Fruit fly (Drosophila melanogaster) whole organism, embryonic: ENCODE measurements around the gene CG1951.
A peak's percentile ranks its signal among the peaks of the same experiment; 100 is the strongest.

Experiments
- Asciz ChIP-seq: fragments of 200-800 bp; sonication (Bioruptor generic); optimal IDR thresholded peaks from 2 replicates; lab custom pipeline; 2017; ENCODE audit warnings: missing biosample characterization, mild to moderate bottlenecking, missing genetic modification characterization, missing genetic modification reagents
- CG10543 ChIP-seq: fragments of 200-800 bp; sonication (Bioruptor generic); optimal IDR thresholded peaks from 3 replicates; lab custom pipeline; 2017; ENCODE audit warnings: missing biosample characterization, mild to moderate bottlenecking, missing genetic modification characterization, moderate library complexity
- CG12659 ChIP-seq: fragments of 200-800 bp; sonication (Bioruptor generic); optimal IDR thresholded peaks from 3 replicates; lab custom pipeline; 2017; ENCODE audit warnings: mild to moderate bottlenecking, missing biosample characterization, missing genetic modification reagents, missing genetic modification characterization
- CG14441 ChIP-seq: fragments of 200-800 bp; sonication (Bioruptor generic); IDR thresholded peaks from 2 replicates; pipeline ENCODE4 v1.3.6; 2022; ENCODE audit warnings: missing biosample characterization, missing genetic modification characterization
- CG1602 ChIP-seq: fragments of 200-800 bp; sonication (Bioruptor generic); optimal IDR thresholded peaks from 3 replicates; lab custom pipeline; 2016; ENCODE audit warnings: missing biosample characterization, missing genetic modification characterization
- CG16813 ChIP-seq: fragments of 200-800 bp; sonication (Bioruptor generic); IDR thresholded peaks from 3 replicates; pipeline ENCODE4 v1.3.6; 2022; ENCODE audit warnings: missing biosample characterization, missing genetic modification characterization; ENCODE audit not compliant: partially characterized antibody
- CG18476 ChIP-seq: fragments of 200-800 bp; sonication (Bioruptor generic); optimal IDR thresholded peaks from 2 replicates; lab custom pipeline; 2016; ENCODE audit warnings: missing biosample characterization, mild to moderate bottlenecking, missing genetic modification characterization
- CG2129 ChIP-seq: fragments of 200-800 bp; sonication (Bioruptor generic); IDR thresholded peaks from 2 replicates; pipeline ENCODE4 v1.3.6; 2022; ENCODE audit warnings: missing biosample characterization, missing genetic modification characterization; ENCODE audit not compliant: partially characterized antibody
- CG33213 ChIP-seq: fragments of 200-800 bp; sonication (Bioruptor generic); optimal IDR thresholded peaks from 3 replicates; lab custom pipeline; 2016; ENCODE audit warnings: missing biosample characterization, missing genetic modification characterization
- CG34376 ChIP-seq: fragments of 200-800 bp; sonication (Bioruptor generic); optimal IDR thresholded peaks from 2 replicates; lab custom pipeline; 2018; ENCODE audit warnings: missing biosample characterization, mild to moderate bottlenecking, missing genetic modification characterization
- CG34422 ChIP-seq: fragments of 200-800 bp; sonication (Bioruptor generic); IDR thresholded peaks from 3 replicates; pipeline ENCODE4 v1.3.6; 2022; ENCODE audit warnings: missing biosample characterization, missing genetic modification characterization
- CG3995 ChIP-seq: fragments of 200-800 bp; sonication (Bioruptor generic); optimal IDR thresholded peaks from 3 replicates; lab custom pipeline; 2016; ENCODE audit warnings: missing biosample characterization, missing genetic modification characterization
- CG4360 ChIP-seq: fragments of 200-800 bp; sonication (Bioruptor generic); IDR thresholded peaks from 2 replicates; pipeline ENCODE4 v1.3.6; 2022; ENCODE audit warnings: missing biosample characterization, missing genetic modification characterization
- CG4617 ChIP-seq: fragments of 200-800 bp; sonication (Bioruptor generic); optimal IDR thresholded peaks from 3 replicates; lab custom pipeline; 2016; ENCODE audit warnings: missing biosample characterization, missing genetic modification characterization, borderline replicate concordance
- CG4730 ChIP-seq: fragments of 200-800 bp; sonication (Bioruptor generic); IDR thresholded peaks from 2 replicates; pipeline ENCODE4 v1.3.6; 2022; ENCODE audit warnings: missing biosample characterization, missing genetic modification characterization
- CG7372 ChIP-seq: fragments of 200-800 bp; sonication (Bioruptor generic); IDR thresholded peaks from 2 replicates; pipeline ENCODE4 v1.3.6; 2022; ENCODE audit warnings: missing biosample characterization, missing genetic modification characterization
- CG7928 ChIP-seq: fragments of 200-800 bp; sonication (Bioruptor generic); optimal IDR thresholded peaks from 2 replicates; lab custom pipeline; 2017; ENCODE audit warnings: missing biosample characterization, mild to moderate bottlenecking, missing genetic modification characterization
- CG9876 ChIP-seq: fragments of 200-800 bp; sonication (Bioruptor generic); optimal IDR thresholded peaks from 2 replicates; lab custom pipeline; 2016; ENCODE audit warnings: missing biosample characterization, missing genetic modification characterization
- CHES-1-like ChIP-seq: fragments of 200-800 bp; sonication (Bioruptor generic); optimal IDR thresholded peaks from 2 replicates; lab custom pipeline; 2016; ENCODE audit warnings: missing biosample characterization, missing genetic modification characterization
- Dll ChIP-seq: fragments of 200-800 bp; sonication (Bioruptor generic); IDR thresholded peaks from 4 replicates; pipeline ENCODE4 v1.3.6; 2022; ENCODE audit warnings: missing biosample characterization, missing genetic modification characterization; ENCODE audit not compliant: partially characterized antibody
- E2f1 ChIP-seq: fragments of 200-800 bp; sonication (Bioruptor generic); IDR thresholded peaks from 2 replicates; pipeline ENCODE4 v1.3.6; 2022; ENCODE audit warnings: missing biosample characterization, missing genetic modification characterization
- GATAe ChIP-seq: fragments of 200-800 bp; sonication (Bioruptor generic); conservative IDR thresholded peaks from 2 replicates; pipeline ENCODE4 v1.3.6; 2022; ENCODE audit warnings: missing biosample characterization, missing genetic modification characterization
- Lim3 ChIP-seq: fragments of 200-800 bp; sonication (Bioruptor generic); IDR thresholded peaks from 2 replicates; pipeline ENCODE4 v1.3.6; 2022; ENCODE audit warnings: missing biosample characterization, missing genetic modification characterization
- Mad ChIP-seq: fragments of 200-800 bp; sonication (Bioruptor generic); optimal IDR thresholded peaks from 2 replicates; lab custom pipeline; 2016; ENCODE audit warnings: missing biosample characterization, missing genetic modification characterization
- Med ChIP-seq: fragments of 200-800 bp; sonication (Bioruptor generic); peaks from one replicate; lab custom pipeline; 2016; ENCODE audit warnings: missing biosample characterization, missing genetic modification characterization, mild to moderate bottlenecking, inconsistent platforms, moderate library complexity
- Meics ChIP-seq: fragments of 200-800 bp; sonication (Bioruptor generic); optimal IDR thresholded peaks from 2 replicates; lab custom pipeline; 2017; ENCODE audit warnings: missing biosample characterization, mild to moderate bottlenecking, missing genetic modification characterization
- Ravus ChIP-seq: fragments of 200-800 bp; sonication (Bioruptor generic); IDR thresholded peaks from 2 replicates; pipeline ENCODE4 v1.3.6; 2022; ENCODE audit warnings: missing biosample characterization, missing genetic modification characterization
- Sin3A ChIP-seq: fragments of >200 bp; optimal IDR thresholded peaks from 2 replicates; lab custom pipeline; 2018
- aop ChIP-seq: fragments of 200-800 bp; sonication (Bioruptor generic); IDR thresholded peaks from 2 replicates; pipeline ENCODE4 v1.3.6; 2022; ENCODE audit warnings: missing biosample characterization, missing genetic modification characterization
- ap ChIP-seq: fragments of 200-800 bp; sonication (Bioruptor generic); IDR thresholded peaks from 2 replicates; pipeline ENCODE4 v1.3.6; 2022; ENCODE audit warnings: missing biosample characterization, missing genetic modification characterization
- ara ChIP-seq: fragments of 200-800 bp; sonication (Bioruptor generic); IDR thresholded peaks from 2 replicates; pipeline ENCODE4 v1.3.6; 2022; ENCODE audit warnings: missing biosample characterization, missing genetic modification characterization
- bowl ChIP-seq: fragments of 200-800 bp; sonication (Bioruptor generic); IDR thresholded peaks from 2 replicates; pipeline ENCODE4 v1.3.6; 2022; ENCODE audit warnings: missing biosample characterization, missing genetic modification characterization
- dati ChIP-seq: fragments of 200-800 bp; sonication (Bioruptor generic); IDR thresholded peaks from 2 replicates; pipeline ENCODE4 v1.3.6; 2022; ENCODE audit warnings: missing biosample characterization, missing genetic modification characterization
- gcm ChIP-seq: fragments of 200-800 bp; sonication (Bioruptor generic); optimal IDR thresholded peaks from 2 replicates; lab custom pipeline; 2019; ENCODE audit warnings: missing biosample characterization, mild to moderate bottlenecking, missing genetic modification characterization, moderate library complexity
- jing ChIP-seq: fragments of 200-800 bp; sonication (Bioruptor generic); optimal IDR thresholded peaks from 2 replicates; lab custom pipeline; 2018; ENCODE audit warnings: missing biosample characterization, mild to moderate bottlenecking, missing genetic modification characterization
- lab ChIP-seq: fragments of 200-800 bp; sonication (Bioruptor generic); optimal IDR thresholded peaks from 3 replicates; lab custom pipeline; 2017; ENCODE audit warnings: missing biosample characterization, missing genetic modification characterization, mild to moderate bottlenecking, moderate library complexity, missing genetic modification reagents
- lmd ChIP-seq: fragments of 200-800 bp; sonication (Bioruptor generic); IDR thresholded peaks from 2 replicates; pipeline ENCODE4 v1.3.6; 2022; ENCODE audit warnings: missing biosample characterization, missing genetic modification characterization
- lov ChIP-seq, 2 experiments: fragments of 200-800 bp in 1 of 2; fragments of >200 bp in 1 of 2; sonication (Bioruptor generic) in 1 of 2; IDR thresholded peaks in 1 of 2; optimal IDR thresholded peaks in 1 of 2; 2 replicates in 1 of 2; 3 replicates in 1 of 2; pipeline versions ENCODE4 v1.3.6 to Lab custom; 2017 to 2022; ENCODE audit warnings: missing biosample characterization in 1 of 2, missing genetic modification characterization in 1 of 2
- mam ChIP-seq: fragments of 200-800 bp; sonication (Bioruptor generic); optimal IDR thresholded peaks from 3 replicates; lab custom pipeline; 2016; ENCODE audit warnings: missing biosample characterization, missing genetic modification characterization
- mirr ChIP-seq: fragments of 200-800 bp; sonication (Bioruptor generic); optimal IDR thresholded peaks from 3 replicates; lab custom pipeline; 2018; ENCODE audit warnings: missing biosample characterization, mild to moderate bottlenecking, missing genetic modification characterization
- nau ChIP-seq: fragments of 200-800 bp; sonication (Bioruptor generic); optimal IDR thresholded peaks from 3 replicates; lab custom pipeline; 2017; ENCODE audit warnings: missing biosample characterization, mild to moderate bottlenecking, missing genetic modification characterization, missing genetic modification reagents
- pan ChIP-seq, 4 experiments: fragments of >200 bp in 3 of 4; fragments of 200-800 bp in 1 of 4; sonication (Bioruptor generic) in 1 of 4; optimal IDR thresholded peaks in 3 of 4; IDR thresholded peaks in 1 of 4; 2 replicates each; pipeline versions ENCODE4 v1.3.6 to Lab custom; 2017 to 2022; ENCODE audit warnings: missing biosample characterization in 2 of 4, missing genetic modification characterization in 2 of 4, mixed read lengths in 1 of 4
- phol ChIP-seq: fragments of 200-800 bp; sonication (Bioruptor generic); optimal IDR thresholded peaks from 3 replicates; lab custom pipeline; 2018; ENCODE audit warnings: missing biosample characterization, mild to moderate bottlenecking, missing genetic modification characterization, moderate library complexity
- pros ChIP-seq: fragments of 200-800 bp; sonication (Bioruptor generic); optimal IDR thresholded peaks from 3 replicates; lab custom pipeline; 2019; ENCODE audit warnings: missing biosample characterization, mild to moderate bottlenecking, missing genetic modification characterization, moderate library complexity
- schlank ChIP-seq: fragments of 200-800 bp; sonication (Bioruptor generic); optimal IDR thresholded peaks from 2 replicates; lab custom pipeline; 2018; ENCODE audit warnings: missing biosample characterization, mild to moderate bottlenecking, missing genetic modification characterization
- scrt ChIP-seq: fragments of 200-800 bp; sonication (Bioruptor generic); optimal IDR thresholded peaks from 2 replicates; lab custom pipeline; 2018; ENCODE audit warnings: missing biosample characterization, mild to moderate bottlenecking, missing genetic modification characterization, moderate library complexity
- sqz ChIP-seq: fragments of 200-800 bp; sonication (Bioruptor generic); optimal IDR thresholded peaks from 3 replicates; lab custom pipeline; 2018; ENCODE audit warnings: missing biosample characterization, mild to moderate bottlenecking, missing genetic modification characterization
- tgo ChIP-seq: fragments of 200-800 bp; sonication (Bioruptor generic); IDR thresholded peaks from 3 replicates; pipeline ENCODE4 v1.3.6; 2022; ENCODE audit warnings: missing biosample characterization, missing genetic modification characterization
- toy ChIP-seq: fragments of 200-800 bp; sonication (Bioruptor generic); IDR thresholded peaks from 2 replicates; pipeline ENCODE4 v1.3.6; 2022; ENCODE audit warnings: missing biosample characterization, missing genetic modification characterization

CG1951 gene

dm6 chr3R:29040526-29041195, 13.6 kb downstream of the CG1951 start (continued):
- TF ChIP-seq CG33213 (GFP tag; lab: Kevin White, UChicago): no peak
- TF ChIP-seq pan (optimal IDR thresholded peaks at IDR 0.05; lab: Kevin White, UChicago): no peak
- peak in 1 of 2 experiments; percentile 44 for TF ChIP-seq pan (GFP tag; optimal IDR thresholded peaks at IDR 0.05 in 1 of 2, IDR thresholded peaks at IDR 0.05 in 1 of 2)
- no peak for TF ChIP-seq Lim3
- no peak for TF ChIP-seq CG2129 (GFP tag; lab: Robert Waterston, UW)
- TF ChIP-seq CG9876: no peak
- TF ChIP-seq jing (GFP tag; lab: Kevin White, UChicago): no peak
- TF ChIP-seq CG16813 (GFP tag; lab: Robert Waterston, UW): no peak
- peak; percentile 72 for TF ChIP-seq Med
- TF ChIP-seq CG7372: 0 out of 2 replicates have a peak, but pooled peaks have one; percentile 34
- TF ChIP-seq phol (tag; lab: Kevin White, UChicago): peak; percentile 79
- no peak for TF ChIP-seq lab (GFP tag; lab: Kevin White, UChicago)
- TF ChIP-seq Dll (GFP tag; lab: Robert Waterston, UW): no peak
- TF ChIP-seq CG3995 (GFP tag; lab: Kevin White, UChicago): no peak
- TF ChIP-seq CG18476 (GFP tag; lab: Kevin White, UChicago): peak; percentile 23
- no peak for TF ChIP-seq ara
- TF ChIP-seq mam (GFP tag; lab: Kevin White, UChicago): peak; percentile 41
- peak; percentile 54 for TF ChIP-seq E2f1 (GFP tag; lab: Robert Waterston, UW)
- no peak for TF ChIP-seq Sin3A
- peak; percentile 12 for TF ChIP-seq CG34376
- TF ChIP-seq sqz (GFP tag; lab: Kevin White, UChicago): no peak
- no peak for TF ChIP-seq CG4617 (GFP tag; lab: Kevin White, UChicago)
- TF ChIP-seq lov (optimal IDR thresholded peaks at IDR 0.05; lab: Kevin White, UChicago): no peak
- no peak for TF ChIP-seq lov (GFP tag; IDR thresholded peaks at IDR 0.05; lab: Robert Waterston, UW)
- peak; percentile 78 for TF ChIP-seq Meics (GFP tag; lab: Kevin White, UChicago)
- TF ChIP-seq Mad (GFP tag; lab: Kevin White, UChicago): no peak
- no peak for TF ChIP-seq CG7928 (GFP tag; lab: Kevin White, UChicago)
- TF ChIP-seq bowl (GFP tag; lab: Robert Waterston, UW): no peak
- TF ChIP-seq aop: no peak
- peak; percentile 10; the same call in 1 of the 2 replicates for TF ChIP-seq Ravus
- TF ChIP-seq CG4730 (GFP tag; lab: Robert Waterston, UW): no peak
- no peak; the same call in 1 of the 2 replicates for TF ChIP-seq ap (GFP tag; lab: Robert Waterston, UW)
- TF ChIP-seq schlank: no peak
- TF ChIP-seq pros (GFP tag; lab: Kevin White, UChicago): no peak
- TF ChIP-seq CG12659: peak; percentile 74
- peak; percentile 48; the same call in 2 of the 3 replicates for TF ChIP-seq tgo (GFP tag; lab: Robert Waterston, UW)
- no peak for TF ChIP-seq nau (GFP tag; lab: Kevin White, UChicago)
- peak; percentile 65 for TF ChIP-seq Asciz (GFP tag; lab: Kevin White, UChicago)
- TF ChIP-seq dati (GFP tag; lab: Robert Waterston, UW): no peak
- TF ChIP-seq GATAe (GFP tag; lab: Robert Waterston, UW): no peak
- peak; percentile 57 for TF ChIP-seq CG14441
- peak; percentile 51; the same call in 1 of the 2 replicates for TF ChIP-seq lmd (GFP tag; lab: Robert Waterston, UW)
- TF ChIP-seq scrt (GFP tag; lab: Kevin White, UChicago): peak; percentile 48
- no peak; the same call in 2 of the 3 replicates for TF ChIP-seq CG34422
- peak; percentile 57 for TF ChIP-seq CG1602
- TF ChIP-seq CG4360 (GFP tag; lab: Robert Waterston, UW): no peak
- TF ChIP-seq mirr: no peak
- no peak for TF ChIP-seq gcm
- no peak for TF ChIP-seq CG10543 (GFP tag; lab: Kevin White, UChicago)
- no peak for TF ChIP-seq CHES-1-like
- 0 out of 2 replicates have a peak, but pooled peaks have one; percentile 9 for TF ChIP-seq toy (GFP tag; lab: Robert Waterston, UW)
